Worm (Caenorhabditis elegans) whole organism, L3 larva: ENCODE results near the gene afmd-2.
A peak's percentile ranks its signal among the peaks of the same experiment; 100 is the strongest.

Experiments
- R02D3.7 ChIP-seq: fragments of 150-350 bp; optimal IDR thresholded peaks from 2 replicates; lab custom pipeline; 2014; ENCODE audit warnings: missing biosample characterization, missing genetic modification characterization
- aly-2 ChIP-seq: fragments of 150-350 bp; optimal IDR thresholded peaks from 2 replicates; lab custom pipeline; 2014; ENCODE audit warnings: missing biosample characterization, missing genetic modification characterization
- ama-1 ChIP-seq: fragments of 150-350 bp; optimal IDR thresholded peaks from 2 replicates; lab custom pipeline; 2018
- ceh-16 ChIP-seq: sonication (generic microtip); optimal IDR thresholded peaks from 2 replicates; lab custom pipeline; 2017; ENCODE audit warnings: missing biosample characterization, missing genetic modification characterization
- ceh-28 ChIP-seq: fragments of 150-350 bp; optimal IDR thresholded peaks from 2 replicates; lab custom pipeline; 2014; ENCODE audit warnings: missing biosample characterization, missing genetic modification reagents, missing genetic modification characterization
- ceh-9 ChIP-seq: sonication (generic microtip); optimal IDR thresholded peaks from 2 replicates; lab custom pipeline; 2018; ENCODE audit warnings: missing biosample characterization, missing genetic modification characterization
- egl-5 ChIP-seq: fragments of 150-350 bp; optimal IDR thresholded peaks from 2 replicates; lab custom pipeline; 2017; ENCODE audit warnings: missing biosample characterization, missing genetic modification reagents, missing genetic modification characterization, inconsistent platforms
- elt-1 ChIP-seq: fragments of 150-350 bp; optimal IDR thresholded peaks from 2 replicates; lab custom pipeline; 2014; ENCODE audit warnings: missing biosample characterization, missing genetic modification characterization
- elt-2 ChIP-seq: sonication (generic microtip); optimal IDR thresholded peaks from 2 replicates; lab custom pipeline; 2016; ENCODE audit warnings: missing genetic modification reagents, mild to moderate bottlenecking, missing genetic modification characterization, missing compliant biosample characterization
- eor-1 ChIP-seq, 2 experiments: fragments of 150-350 bp; optimal IDR thresholded peaks; 2 replicates each; lab custom pipeline; 2014 to 2018; ENCODE audit warnings: missing biosample characterization in 2 of 2, missing genetic modification characterization in 2 of 2
- fkh-2 ChIP-seq: fragments of 150-350 bp; optimal IDR thresholded peaks from 2 replicates; lab custom pipeline; 2014; ENCODE audit warnings: missing biosample characterization, missing genetic modification reagents, missing genetic modification characterization
- fos-1 ChIP-seq: fragments of 150-350 bp; optimal IDR thresholded peaks from 2 replicates; lab custom pipeline; 2014; ENCODE audit warnings: missing biosample characterization, missing genetic modification characterization
- hmg-11 ChIP-seq: sonication (generic microtip); optimal IDR thresholded peaks from 2 replicates; lab custom pipeline; 2016; ENCODE audit warnings: missing genetic modification characterization, missing compliant biosample characterization
- jun-1 ChIP-seq: fragments of 150-350 bp; optimal IDR thresholded peaks from 2 replicates; lab custom pipeline; 2014; ENCODE audit warnings: missing biosample characterization, missing genetic modification reagents, missing genetic modification characterization
- lin-15B ChIP-seq: fragments of 150-350 bp; optimal IDR thresholded peaks from 2 replicates; lab custom pipeline; 2014; ENCODE audit warnings: missing biosample characterization, missing genetic modification characterization
- lin-39 ChIP-seq: fragments of 150-350 bp; optimal IDR thresholded peaks from 2 replicates; lab custom pipeline; 2018; ENCODE audit warnings: missing biosample characterization, missing genetic modification reagents, missing genetic modification characterization
- nfya-1 ChIP-seq: sonication (generic microtip); optimal IDR thresholded peaks from 2 replicates; lab custom pipeline; 2017; ENCODE audit warnings: missing genetic modification characterization, mild to moderate bottlenecking, missing compliant biosample characterization, antibody characterized with exemption, moderate library complexity; ENCODE audit not compliant: insufficient read depth
- nhr-12 ChIP-seq: fragments of 150-350 bp; optimal IDR thresholded peaks from 2 replicates; lab custom pipeline; 2014; ENCODE audit warnings: missing biosample characterization, missing genetic modification characterization
- nhr-23 ChIP-seq: fragments of 150-350 bp; optimal IDR thresholded peaks from 2 replicates; lab custom pipeline; 2014; ENCODE audit warnings: missing biosample characterization, missing genetic modification reagents, missing genetic modification characterization
- nhr-237 ChIP-seq: fragments of 150-350 bp; optimal IDR thresholded peaks from 2 replicates; lab custom pipeline; 2014; ENCODE audit warnings: missing biosample characterization, missing genetic modification characterization
- nhr-25 ChIP-seq: sonication (generic microtip); optimal IDR thresholded peaks from 2 replicates; lab custom pipeline; 2017; ENCODE audit warnings: missing biosample characterization, missing genetic modification characterization
- nhr-43 ChIP-seq: sonication (generic microtip); optimal IDR thresholded peaks from 2 replicates; lab custom pipeline; 2016; ENCODE audit warnings: mild to moderate bottlenecking, missing genetic modification characterization, missing compliant biosample characterization; ENCODE audit not compliant: poor library complexity, severe bottlenecking
- nhr-67 ChIP-seq: fragments of 150-350 bp; optimal IDR thresholded peaks from 2 replicates; lab custom pipeline; 2014; ENCODE audit warnings: missing biosample characterization, missing genetic modification characterization
- nhr-76 ChIP-seq: fragments of 150-350 bp; sonication (generic microtip); optimal IDR thresholded peaks from 5 replicates; lab custom pipeline; 2014; ENCODE audit warnings: missing biosample characterization, missing genetic modification characterization
- nhr-77 ChIP-seq: fragments of 150-350 bp; optimal IDR thresholded peaks from 2 replicates; lab custom pipeline; 2014; ENCODE audit warnings: missing biosample characterization, missing genetic modification characterization
- pha-4 ChIP-seq: fragments of 150-350 bp; optimal IDR thresholded peaks from 2 replicates; lab custom pipeline; 2014; ENCODE audit warnings: missing biosample characterization, missing genetic modification reagents, missing genetic modification characterization
- skn-1 ChIP-seq: fragments of 150-350 bp; optimal IDR thresholded peaks from 2 replicates; lab custom pipeline; 2014; ENCODE audit warnings: missing biosample characterization, missing genetic modification characterization
- tbx-2 ChIP-seq: sonication (generic microtip); optimal IDR thresholded peaks from 2 replicates; lab custom pipeline; 2016; ENCODE audit warnings: mild to moderate bottlenecking, missing genetic modification characterization, missing compliant biosample characterization
- unc-39 ChIP-seq: sonication (generic microtip); optimal IDR thresholded peaks from 4 replicates; lab custom pipeline; 2017; ENCODE audit warnings: missing biosample characterization, missing genetic modification characterization
- unc-62 ChIP-seq: fragments of 150-350 bp; sonication (generic microtip); optimal IDR thresholded peaks from 4 replicates; lab custom pipeline; 2014; ENCODE audit warnings: missing biosample characterization, missing genetic modification reagents, missing genetic modification characterization
- zag-1 ChIP-seq: fragments of 150-350 bp; optimal IDR thresholded peaks from 2 replicates; lab custom pipeline; 2014; ENCODE audit warnings: missing biosample characterization, missing genetic modification characterization
- ztf-11 ChIP-seq: fragments of 150-350 bp; optimal IDR thresholded peaks from 2 replicates; lab custom pipeline; 2014; ENCODE audit warnings: missing biosample characterization, missing genetic modification characterization
- ztf-4 ChIP-seq: fragments of 150-350 bp; optimal IDR thresholded peaks from 2 replicates; lab custom pipeline; 2014; ENCODE audit warnings: missing biosample characterization, missing genetic modification characterization

The afmd-2 gene

DNA sequence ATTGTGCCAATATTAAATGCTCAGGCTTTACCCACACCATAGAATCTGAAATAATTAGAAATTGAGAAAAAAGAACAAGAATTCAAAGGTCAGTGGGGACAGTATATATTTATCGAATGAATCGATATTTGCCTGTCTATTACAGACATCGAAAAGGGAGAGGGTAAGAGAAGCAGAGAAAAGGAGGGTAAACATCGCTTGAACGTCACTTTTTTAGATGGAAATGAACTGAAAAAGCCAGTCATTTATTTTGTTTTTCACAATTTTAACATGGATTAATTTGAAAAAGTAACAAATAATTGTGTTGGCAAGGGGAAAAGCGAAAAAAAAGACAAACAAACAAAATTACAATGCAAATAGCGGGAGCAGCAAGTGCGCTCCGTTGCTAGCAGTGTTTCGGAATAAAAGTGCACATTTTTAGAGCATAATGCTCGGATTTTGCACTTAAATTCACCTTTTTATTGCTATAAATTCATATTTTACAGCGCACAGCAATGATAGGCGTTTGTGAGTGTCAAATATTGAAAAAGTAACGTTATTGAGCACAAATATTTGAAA, 6.1 kb upstream of the afmd-2 start, which contains the start of gene tbc-9:
Gene tbc-9 (minus strand): TSS at position 51 of the 558 bp plus-strand sequence.
- peak; percentile 6 for TF ChIP-seq elt-2 (tag; lab: Kevin White, UChicago)
- peak; percentile 9 for TF ChIP-seq hmg-11 (tag; lab: Kevin White, UChicago)
- TF ChIP-seq ceh-28 (tag; lab: Kevin White, UChicago): peak; percentile 30
- TF ChIP-seq fos-1 (tag; lab: Kevin White, UChicago): no peak
- peak; percentile 6 for TF ChIP-seq lin-15B (tag; lab: Kevin White, UChicago)
- no peak for TF ChIP-seq nhr-43 (tag; lab: Kevin White, UChicago)
- peak; percentile 60 for TF ChIP-seq pha-4 (tag; lab: Kevin White, UChicago)
- TF ChIP-seq, all 47 proteins: peak for 5

DNA sequence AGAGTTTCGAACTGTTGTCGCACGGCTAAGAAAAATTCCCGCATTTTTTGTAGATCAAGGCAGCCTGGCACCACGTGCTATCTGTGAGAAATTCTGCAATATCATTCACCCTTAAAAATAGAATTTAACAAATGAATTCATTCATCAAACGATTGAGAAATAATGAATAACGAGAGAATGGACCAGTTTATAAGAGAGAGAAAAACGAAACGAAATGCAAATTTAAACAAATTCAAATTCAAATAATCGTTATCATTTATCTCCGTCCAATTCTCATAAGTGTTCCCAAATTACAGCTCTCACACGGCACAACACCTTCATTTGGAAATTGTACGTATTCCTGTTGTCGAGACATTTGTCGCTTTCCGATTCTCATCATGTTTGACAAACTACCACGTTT, 3.9 kb upstream of the afmd-2 start, which contains the start of gene seld-1:
Gene seld-1 (plus strand): TSS at position 301 of the 400 bp plus-strand sequence.
- no peak for TF ChIP-seq aly-2 (tag; lab: Kevin White, UChicago)
- TF ChIP-seq elt-2 (tag; lab: Kevin White, UChicago): no peak
- TF ChIP-seq ztf-4 (tag; lab: Kevin White, UChicago): no peak
- no peak for TF ChIP-seq unc-62
- TF ChIP-seq zag-1 (tag; lab: Kevin White, UChicago): no peak
- no peak for TF ChIP-seq egl-5 (tag; lab: Kevin White, UChicago)
- no peak for TF ChIP-seq pha-4 (tag; lab: Kevin White, UChicago)
- no peak for TF ChIP-seq ceh-9
- no peak for TF ChIP-seq jun-1
- TF ChIP-seq, all 47 proteins: peak for 0

DNA sequence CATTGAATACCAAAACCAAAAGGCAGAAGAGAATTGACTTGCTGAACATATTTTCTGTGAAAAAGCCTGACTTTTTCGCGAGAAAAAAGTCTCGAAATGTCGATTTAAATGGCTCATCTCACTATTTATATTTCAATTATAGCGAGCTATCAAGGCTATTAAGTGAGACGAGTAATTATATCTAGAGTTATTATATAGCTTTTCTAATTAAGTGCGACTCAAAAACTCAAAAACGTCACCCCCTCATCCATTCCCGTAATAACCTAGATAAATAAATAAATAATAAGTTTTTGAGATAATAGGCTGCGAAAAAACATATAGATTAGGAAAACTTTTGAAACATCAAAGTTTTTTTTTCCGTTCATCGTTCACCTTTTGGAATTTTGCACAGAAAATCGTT, 3.4 kb upstream of the afmd-2 start, which contains the start of gene nlp-17:
Gene nlp-17 (minus strand): TSS at position 101 of the 400 bp plus-strand sequence.
- TF ChIP-seq nhr-67 (no peak), nfya-1 (tag; lab: Kevin White, UChicago) (no peak), elt-2 (tag; lab: Kevin White, UChicago) (no peak), nhr-23 (no peak), aly-2 (tag; lab: Kevin White, UChicago) (no peak), nhr-12 (tag; lab: Kevin White, UChicago) (no peak), skn-1 (tag; lab: Kevin White, UChicago) (no peak), unc-39 (tag; lab: Kevin White, UChicago) (no peak), nhr-77 (tag; lab: Kevin White, UChicago) (no peak), ztf-4 (tag; lab: Kevin White, UChicago) (no peak), hmg-11 (tag; lab: Kevin White, UChicago) (no peak), nhr-76 (tag; lab: Kevin White, UChicago) (no peak), elt-1 (no peak), unc-62 (no peak), ceh-16 (tag; lab: Kevin White, UChicago) (no peak), lin-39 (no peak)

DNA sequence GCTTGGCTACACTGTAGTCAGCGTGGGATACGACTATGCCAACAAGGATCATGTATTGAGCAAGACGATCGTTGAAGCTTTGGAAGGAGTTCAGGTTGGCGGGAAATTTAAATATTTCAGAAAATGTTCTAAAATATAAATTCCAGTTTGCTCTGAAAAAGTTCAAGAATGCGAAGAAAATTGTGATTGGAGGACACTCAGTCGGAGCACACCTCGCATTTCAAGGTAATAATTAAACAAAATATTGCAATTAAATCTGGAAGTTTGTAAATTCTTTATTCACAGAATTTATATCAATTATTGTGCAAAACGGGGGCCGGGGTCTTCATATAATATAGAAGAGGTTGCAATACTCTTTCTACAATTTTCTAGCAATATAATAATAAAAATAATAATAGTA, 1.0 kb downstream of the afmd-2 start:
- no peak for TF ChIP-seq nhr-77 (tag; lab: Kevin White, UChicago)
- TF ChIP-seq nhr-76 (tag; lab: Kevin White, UChicago): no peak

DNA sequence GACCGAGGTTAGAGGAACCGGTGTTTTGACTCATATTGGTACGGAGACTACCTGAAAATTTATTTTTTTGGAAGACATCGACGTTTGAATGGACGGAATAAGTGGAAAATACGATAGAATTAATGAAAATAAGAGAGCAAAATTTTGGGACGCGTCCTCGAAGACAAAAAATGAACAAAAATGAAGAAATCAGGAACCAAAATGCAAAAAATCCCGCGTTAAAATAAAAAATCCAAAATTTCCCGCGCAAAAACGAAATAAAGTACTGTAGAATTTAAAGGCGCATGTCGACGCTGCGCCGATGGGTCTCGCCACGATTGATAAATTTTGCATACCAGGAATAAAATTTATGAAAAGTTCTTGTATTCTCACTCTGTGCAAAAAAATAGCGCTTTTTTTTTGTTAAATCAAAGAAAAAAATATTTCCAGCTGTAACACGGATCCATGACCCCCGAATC, 3.1 kb downstream of the afmd-2 start, which contains the start of gene puf-3:
Gene puf-3 (minus strand): TSS at position 51 of the 458 bp plus-strand sequence.
- TF ChIP-seq unc-39 (tag; lab: Kevin White, UChicago): no peak
- no peak for TF ChIP-seq nhr-25 (tag; lab: Kevin White, UChicago)
- TF ChIP-seq ztf-11: no peak
- no peak for TF ChIP-seq ceh-28 (tag; lab: Kevin White, UChicago)
- TF ChIP-seq tbx-2: no peak
- TF ChIP-seq eor-1 (tag; optimal IDR thresholded peaks at IDR 0.05; lab: Kevin White, UChicago): no peak
- TF ChIP-seq nhr-67: no peak
- no peak for TF ChIP-seq R02D3.7 (tag; lab: Kevin White, UChicago)
- TF ChIP-seq pha-4 (tag; lab: Kevin White, UChicago): no peak
- TF ChIP-seq nhr-237 (tag; lab: Kevin White, UChicago): no peak

DNA sequence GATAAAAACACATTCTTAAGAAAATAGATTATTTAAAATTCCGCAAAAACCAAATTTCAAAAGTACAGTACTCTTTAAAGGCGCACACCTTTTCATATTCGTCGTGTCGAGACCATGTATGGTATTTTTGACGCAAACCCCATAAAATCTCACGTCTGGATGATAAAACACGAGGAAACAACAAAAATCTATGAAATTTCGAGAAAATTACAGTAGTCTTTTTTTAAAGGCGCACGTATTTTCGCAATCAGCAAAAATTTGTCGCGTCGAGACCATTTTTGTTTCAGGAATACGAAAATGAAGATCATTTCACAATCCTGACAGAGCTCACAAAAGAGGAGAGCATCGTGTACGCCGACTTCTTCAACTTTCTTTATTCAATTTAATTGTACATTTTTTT, 4.0 kb downstream of the afmd-2 start:
- TF ChIP-seq ztf-11 (no peak), ama-1 (lab: Kevin White, UChicago) (peak; percentile 11), ceh-16 (tag; lab: Kevin White, UChicago) (no peak), jun-1 (no peak), fkh-2 (tag; lab: Kevin White, UChicago) (no peak)
- TF ChIP-seq, all 47 proteins: peak for 1
